Fruit fly (Drosophila melanogaster) whole organism, wandering third instar larva: Measurements from ENCODE around the gene TotM.

Source experiments
- Abd-B ChIP-seq: fragments of >200 bp; optimal IDR thresholded peaks from 2 replicates; lab custom pipeline; 2017; ENCODE audit warnings: missing biosample characterization, missing genetic modification characterization
- CG9705 ChIP-seq: fragments of 200-800 bp; sonication (Bioruptor generic); optimal IDR thresholded peaks from 2 replicates; lab custom pipeline; 2018; ENCODE audit warnings: missing biosample characterization, mild to moderate bottlenecking, missing genetic modification characterization
- Dfd ChIP-seq: fragments of >200 bp; optimal IDR thresholded peaks from 2 replicates; lab custom pipeline; 2017; ENCODE audit warnings: missing biosample characterization, missing genetic modification characterization
- Dif ChIP-seq: fragments of 200-275, 200-300 bp; sonication (Bioruptor generic); optimal IDR thresholded peaks from 2 replicates; lab custom pipeline; 2018; ENCODE audit warnings: missing biosample characterization, missing genetic modification characterization; ENCODE audit not compliant: partially characterized antibody
- Hr83 ChIP-seq: fragments of 200-300 bp; sonication (Bioruptor generic); optimal IDR thresholded peaks from 2 replicates; lab custom pipeline; 2016; ENCODE audit warnings: missing biosample characterization, mild to moderate bottlenecking, missing genetic modification characterization, moderate library complexity; ENCODE audit not compliant: poor library complexity, severe bottlenecking
- Mio ChIP-seq: sonication (Bioruptor generic); optimal IDR thresholded peaks from 2 replicates; lab custom pipeline; 2016; ENCODE audit warnings: missing biosample characterization, missing genetic modification characterization
- Myc ChIP-seq: fragments of >200 bp; optimal IDR thresholded peaks from 2 replicates; lab custom pipeline; 2017
- br ChIP-seq: fragments of 200-800 bp; sonication (Bioruptor generic); optimal IDR thresholded peaks from 2 replicates; lab custom pipeline; 2016; ENCODE audit warnings: missing biosample characterization, missing genetic modification characterization
- fru ChIP-seq: fragments of 200-800 bp; sonication (Bioruptor generic); optimal IDR thresholded peaks from 3 replicates; lab custom pipeline; 2016; ENCODE audit warnings: missing biosample characterization, mild to moderate bottlenecking, missing genetic modification characterization
- pan ChIP-seq: fragments of >200 bp; optimal IDR thresholded peaks from 2 replicates; lab custom pipeline; 2017
- psq ChIP-seq: fragments of 200-800 bp; sonication (Bioruptor generic); optimal IDR thresholded peaks from 3 replicates; lab custom pipeline; 2017; ENCODE audit warnings: missing biosample characterization, mild to moderate bottlenecking, missing genetic modification characterization, moderate library complexity

dm6 chr2L:5326414-5327265 lies 3.0 kb upstream of the TotM start, which contains the start of the genes Ncoa6 and cype:
- TF ChIP-seq Abd-B (no peak), Dif (no peak), psq (peak; percentile 7), Dfd (GFP tag; lab: Kevin White, UChicago) (no peak), CG9705 (GFP tag; lab: Kevin White, UChicago) (peak; percentile 29), Mio (GFP tag; lab: Kevin White, UChicago) (no peak), fru (GFP tag; lab: Kevin White, UChicago) (no peak), pan (lab: Kevin White, UChicago) (no peak), Myc (lab: Kevin White, UChicago) (no peak), Hr83 (peak; percentile 72), br (no peak)
